Fruit fly (Drosophila melanogaster) whole organism: ENCODE results near the gene CG15211.
A peak's percentile ranks its signal among the peaks of the same experiment; 100 is the strongest.

Experiments
- CG8478 ChIP-seq: fragments of >200 bp; optimal IDR thresholded peaks from 2 replicates; lab custom pipeline; 2018; ENCODE audit warnings: inconsistent platforms
- Dll ChIP-seq: fragments of >200 bp; optimal IDR thresholded peaks from 2 replicates; lab custom pipeline; 2017
- pan ChIP-seq: fragments of >200 bp; optimal IDR thresholded peaks from 2 replicates; lab custom pipeline; 2017
- psq ChIP-seq: fragments of >200 bp; optimal IDR thresholded peaks from 2 replicates; lab custom pipeline; 2017

DNA sequence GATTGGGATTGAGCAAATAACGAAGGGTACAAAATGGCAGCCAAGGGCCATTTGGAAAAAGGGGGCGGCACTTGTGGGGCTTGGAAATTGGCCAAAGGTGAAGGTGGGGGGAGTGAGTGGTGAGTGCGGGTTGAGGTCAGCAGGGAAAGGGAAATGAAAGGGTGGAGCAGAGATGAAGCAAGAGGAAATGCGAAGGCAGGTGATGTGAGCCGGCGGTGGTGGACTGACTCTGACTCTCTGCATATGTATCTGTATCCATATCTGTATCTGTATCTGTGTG lies 34.2 kb upstream of the CG15211 start:
- TF ChIP-seq pan (lab: Kevin White, UChicago) (no peak), CG8478 (lab: Kevin White, UChicago) (no peak), Dll (lab: Kevin White, UChicago) (peak; percentile 48), psq (lab: Kevin White, UChicago) (no peak)
